Fruit fly (Drosophila melanogaster): Measurements from ENCODE around the gene t-cup.

t-cup gene

DNA sequence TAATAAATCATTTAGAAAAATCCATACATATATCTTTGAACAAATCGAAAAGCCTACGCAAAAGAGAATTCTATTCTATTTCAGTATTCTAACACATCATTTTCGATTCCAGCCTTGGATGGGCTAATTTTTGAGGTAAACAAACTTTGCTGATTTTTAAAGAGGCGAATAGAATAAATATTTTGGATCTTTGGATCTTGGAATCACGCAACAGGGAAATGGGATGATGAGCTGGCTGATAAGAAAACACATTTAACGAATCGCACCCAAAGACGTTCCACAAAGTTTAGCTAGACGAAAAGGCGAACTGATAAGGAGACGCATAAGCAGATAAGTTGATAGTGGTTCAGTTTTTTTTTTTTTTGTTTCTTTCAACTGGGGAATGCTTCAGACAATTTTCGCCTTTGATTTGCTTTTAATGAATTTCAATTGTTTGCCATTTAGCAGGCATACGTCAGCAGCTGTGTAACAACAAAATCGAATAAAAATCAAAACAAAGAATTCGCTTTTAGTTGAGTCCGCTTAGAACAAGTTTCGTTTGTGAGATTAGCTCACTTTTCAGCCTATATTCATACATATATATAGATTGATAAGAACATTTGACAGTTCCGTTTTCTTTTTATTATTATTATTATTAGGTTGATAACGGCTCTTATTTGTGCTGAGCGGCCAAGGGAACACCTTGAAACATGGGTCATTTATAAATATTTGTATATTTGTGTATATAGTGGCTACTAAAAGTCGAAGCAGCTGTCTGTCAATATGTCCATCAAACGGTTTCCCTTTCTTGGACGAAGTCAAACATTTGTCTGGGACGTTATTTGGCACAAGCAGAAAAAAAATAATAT is 31.7 kb downstream of the t-cup start:
- peak; percentile 1 for TF ChIP-seq cic (GFP tag; optimal IDR thresholded peaks at IDR 0.05)
- no peak for TF ChIP-seq Crg-1 (GFP tag; optimal IDR thresholded peaks at IDR 0.05)
- peak; percentile 29 for TF ChIP-seq kay (GFP tag; ENCODE audit: borderline replicate concordance)
- TF ChIP-seq CG33017 (tag; optimal IDR thresholded peaks at IDR 0.05): no peak
- no peak for TF ChIP-seq CG7101 (tag; optimal IDR thresholded peaks at IDR 0.05)

DNA sequence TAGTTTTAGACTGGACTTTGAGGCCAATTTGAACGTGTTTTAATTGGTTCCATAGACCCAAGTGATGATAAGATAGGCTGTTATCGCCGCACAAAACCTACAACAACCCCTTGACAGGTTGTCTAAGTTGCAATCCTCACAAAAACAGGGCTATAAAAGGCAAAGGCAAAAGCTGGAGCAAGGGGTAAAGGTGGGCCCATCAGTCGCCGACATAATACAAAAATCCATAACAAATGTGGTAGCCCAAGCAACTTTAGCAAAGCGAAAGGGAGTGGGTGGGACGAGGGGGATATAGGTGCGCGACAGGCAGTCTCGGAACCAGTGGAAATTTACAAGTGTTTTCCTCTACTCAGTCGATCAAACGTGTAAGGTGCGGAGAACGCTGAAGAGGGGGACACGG is 33.1 kb downstream of the t-cup start:
- no peak for TF ChIP-seq bab1 (GFP tag; optimal IDR thresholded peaks at IDR 0.05)
- TF ChIP-seq Mnt (GFP tag; optimal IDR thresholded peaks at IDR 0.05): peak; percentile 55
- peak; percentile 43 for TF ChIP-seq tj (GFP tag; optimal IDR thresholded peaks at IDR 0.05)
- peak; percentile 74 for TF ChIP-seq cic (GFP tag; optimal IDR thresholded peaks at IDR 0.05)
- no peak for TF ChIP-seq kay (GFP tag; ENCODE audit: borderline replicate concordance)
- TF ChIP-seq CG12768 (GFP tag; optimal IDR thresholded peaks at IDR 0.05): peak; percentile 57
- TF ChIP-seq Hr96 (GFP tag; optimal IDR thresholded peaks at IDR 0.05): no peak

DNA sequence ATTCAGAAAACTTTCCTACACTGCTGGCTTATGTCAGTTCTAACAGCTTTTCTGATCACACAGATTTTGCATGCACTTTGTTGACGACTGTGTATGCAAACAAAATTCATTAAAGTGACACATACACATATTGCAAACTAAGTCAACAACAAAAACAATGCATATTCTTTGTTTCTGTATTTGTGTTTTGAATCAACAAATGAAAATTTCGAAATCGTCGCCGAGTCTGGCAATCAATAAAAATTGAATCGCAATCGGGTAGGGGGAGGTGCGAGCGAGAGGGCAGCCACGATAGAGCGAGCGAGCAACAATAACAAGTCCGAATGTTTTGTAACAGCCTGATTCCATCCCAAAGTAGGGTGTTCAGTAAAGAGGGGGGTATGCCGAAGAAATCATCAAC is 34.1 kb downstream of the t-cup start:
- no peak for TF ChIP-seq Hr96 (GFP tag; optimal IDR thresholded peaks at IDR 0.05)
- peak; percentile 24 for TF ChIP-seq CG33017 (tag; optimal IDR thresholded peaks at IDR 0.05)
- TF ChIP-seq bab1 (GFP tag; optimal IDR thresholded peaks at IDR 0.05): no peak
- peak; percentile 10 for TF ChIP-seq CG11617 (GFP tag; optimal IDR thresholded peaks at IDR 0.05)
- TF ChIP-seq tj (GFP tag; optimal IDR thresholded peaks at IDR 0.05): no peak
- peak; percentile 42 for TF ChIP-seq CG14711 (tag; optimal IDR thresholded peaks at IDR 0.05)
- peak; percentile 33 for TF ChIP-seq pad (GFP tag; optimal IDR thresholded peaks at IDR 0.05)
- TF ChIP-seq kay (GFP tag; ENCODE audit: borderline replicate concordance): no peak
- TF ChIP-seq CG5204 (GFP tag; optimal IDR thresholded peaks at IDR 0.05): no peak
- peak; percentile 53 for TF ChIP-seq CG7101 (tag; optimal IDR thresholded peaks at IDR 0.05)
- no peak for TF ChIP-seq cnc (optimal IDR thresholded peaks at IDR 0.05)
- no peak for TF ChIP-seq CG1620 (GFP tag; optimal IDR thresholded peaks at IDR 0.05)
- TF ChIP-seq CG7045 (GFP tag; optimal IDR thresholded peaks at IDR 0.05): no peak
- no peak for TF ChIP-seq Clk (GFP tag; optimal IDR thresholded peaks at IDR 0.05)
- TF ChIP-seq ovo (GFP tag; optimal IDR thresholded peaks at IDR 0.05): peak; percentile 51
- TF ChIP-seq CG12768 (GFP tag; optimal IDR thresholded peaks at IDR 0.05): no peak
- TF ChIP-seq cic (GFP tag; optimal IDR thresholded peaks at IDR 0.05): peak; percentile 65
- peak; percentile 41 for TF ChIP-seq Mnt (GFP tag; optimal IDR thresholded peaks at IDR 0.05)
- peak; percentile 26 for TF ChIP-seq Crg-1 (GFP tag; optimal IDR thresholded peaks at IDR 0.05)
- no peak for TF ChIP-seq toe (GFP tag; optimal IDR thresholded peaks at IDR 0.05)

DNA sequence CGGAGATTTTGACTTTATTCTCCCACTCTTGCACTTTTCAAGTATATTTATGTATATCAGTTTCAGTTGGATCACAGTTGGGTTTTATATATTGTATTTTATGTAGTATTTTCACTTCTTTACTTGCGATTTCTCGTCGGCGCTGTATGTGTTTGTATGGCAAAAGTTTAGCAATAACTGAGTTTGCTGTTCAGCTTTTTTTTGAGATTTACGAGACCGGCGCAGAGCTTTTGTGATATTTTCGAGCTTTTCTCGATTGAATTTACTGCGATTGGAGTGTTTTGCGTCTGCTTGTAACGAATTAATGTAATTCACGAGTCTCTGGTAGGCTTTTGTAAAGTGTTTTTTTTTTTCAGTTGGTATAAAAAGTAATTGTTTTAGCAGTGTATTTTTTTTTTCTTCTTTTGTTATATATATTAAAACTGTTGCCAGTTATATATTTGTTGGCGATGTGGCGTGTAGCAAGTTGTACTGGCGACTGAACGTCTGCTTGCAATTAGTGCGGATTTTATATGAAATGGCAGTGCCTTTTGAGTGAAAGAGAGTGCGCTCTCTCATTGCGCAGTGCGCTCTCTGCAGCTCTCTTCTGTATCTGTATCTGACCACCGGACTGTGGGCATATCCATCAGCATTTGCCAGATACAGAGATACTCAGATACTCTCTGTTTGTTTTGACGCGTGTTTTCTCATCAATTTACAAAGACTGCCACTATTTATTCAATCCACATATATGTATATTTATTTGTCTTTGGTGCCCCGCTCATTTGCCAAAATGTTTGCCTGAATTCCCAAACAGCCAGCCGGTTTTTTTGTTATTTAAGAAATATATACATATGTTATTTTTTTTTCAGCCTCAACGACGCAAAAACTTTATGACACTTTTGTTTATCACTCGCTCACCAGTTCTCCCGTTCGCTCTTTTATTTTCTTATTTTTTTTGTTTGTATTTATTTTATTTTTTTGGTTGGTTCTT is 36.1 kb downstream of the t-cup start:
- TF ChIP-seq CG7101 (tag; optimal IDR thresholded peaks at IDR 0.05) (peak; percentile 82), CG1620 (GFP tag; optimal IDR thresholded peaks at IDR 0.05) (peak; percentile 53), CG7045 (GFP tag; optimal IDR thresholded peaks at IDR 0.05) (peak; percentile 77), cnc (optimal IDR thresholded peaks at IDR 0.05) (no peak), cic (GFP tag; optimal IDR thresholded peaks at IDR 0.05) (peak; percentile 82), toe (GFP tag; optimal IDR thresholded peaks at IDR 0.05) (peak; percentile 34), Crg-1 (GFP tag; optimal IDR thresholded peaks at IDR 0.05) (peak; percentile 89), bab1 (GFP tag; optimal IDR thresholded peaks at IDR 0.05) (peak; percentile 44), kay (GFP tag; ENCODE audit: borderline replicate concordance) (peak; percentile 97), CG12768 (GFP tag; optimal IDR thresholded peaks at IDR 0.05) (peak; percentile 89), Hr96 (GFP tag; optimal IDR thresholded peaks at IDR 0.05) (peak; percentile 50), CG5204 (GFP tag; optimal IDR thresholded peaks at IDR 0.05) (peak; percentile 67), CG14711 (tag; optimal IDR thresholded peaks at IDR 0.05) (peak; percentile 61), pad (GFP tag; optimal IDR thresholded peaks at IDR 0.05) (peak; percentile 66), tj (GFP tag; optimal IDR thresholded peaks at IDR 0.05) (no peak), CG33017 (tag; optimal IDR thresholded peaks at IDR 0.05) (peak; percentile 84), ovo (GFP tag; optimal IDR thresholded peaks at IDR 0.05) (peak; percentile 83), CG11617 (GFP tag; optimal IDR thresholded peaks at IDR 0.05) (peak; percentile 67), Clk (GFP tag; optimal IDR thresholded peaks at IDR 0.05) (peak; percentile 4), Mnt (GFP tag; optimal IDR thresholded peaks at IDR 0.05) (peak; percentile 70)

DNA sequence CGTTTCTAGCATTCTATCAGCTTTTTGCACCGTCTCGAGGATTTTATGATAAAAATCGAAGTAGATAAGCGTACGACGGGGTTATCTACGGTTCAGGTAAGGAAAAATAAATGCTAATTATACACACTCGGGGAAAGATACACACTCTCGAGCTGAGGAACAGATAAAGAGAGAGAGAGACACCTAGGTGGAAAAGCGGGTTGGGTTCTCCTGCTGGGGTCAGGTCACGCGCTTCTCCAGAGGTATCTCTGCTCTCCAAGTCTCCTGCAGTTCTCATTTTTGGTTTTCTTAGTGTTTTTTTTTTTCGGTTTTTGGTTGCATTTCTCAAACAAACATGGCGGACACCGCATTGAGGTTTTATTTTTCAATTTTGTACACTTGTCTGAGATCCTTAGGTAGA is 37.3 kb downstream of the t-cup start:
- no peak for TF ChIP-seq CG1620 (GFP tag; optimal IDR thresholded peaks at IDR 0.05)
- no peak for TF ChIP-seq bab1 (GFP tag; optimal IDR thresholded peaks at IDR 0.05)
- no peak for TF ChIP-seq Clk (GFP tag; optimal IDR thresholded peaks at IDR 0.05)
- no peak for TF ChIP-seq CG11617 (GFP tag; optimal IDR thresholded peaks at IDR 0.05)
- TF ChIP-seq Crg-1 (GFP tag; optimal IDR thresholded peaks at IDR 0.05): no peak
- no peak for TF ChIP-seq pad (GFP tag; optimal IDR thresholded peaks at IDR 0.05)
- TF ChIP-seq CG12768 (GFP tag; optimal IDR thresholded peaks at IDR 0.05): no peak
- no peak for TF ChIP-seq CG14711 (tag; optimal IDR thresholded peaks at IDR 0.05)
- no peak for TF ChIP-seq cic (GFP tag; optimal IDR thresholded peaks at IDR 0.05)
- no peak for TF ChIP-seq cnc (optimal IDR thresholded peaks at IDR 0.05)
- TF ChIP-seq ovo (GFP tag; optimal IDR thresholded peaks at IDR 0.05): no peak
- no peak for TF ChIP-seq CG7045 (GFP tag; optimal IDR thresholded peaks at IDR 0.05)
- TF ChIP-seq CG7101 (tag; optimal IDR thresholded peaks at IDR 0.05): no peak
- no peak for TF ChIP-seq toe (GFP tag; optimal IDR thresholded peaks at IDR 0.05)

Data from whole organism, adult.